Fruit fly (Drosophila melanogaster) Kc167 (cell line): Measurements from ENCODE around the gene CG1896.

Experiments
- Myc ChIP-seq: fragments of >200 bp; optimal IDR thresholded peaks from 2 replicates; lab custom pipeline; 2017; ENCODE audit warnings: missing external identifiers
- Sin3A ChIP-seq: fragments of >200 bp; optimal IDR thresholded peaks from 2 replicates; lab custom pipeline; 2018; ENCODE audit warnings: missing external identifiers
- h ChIP-seq: fragments of >200 bp; optimal IDR thresholded peaks from 3 replicates; lab custom pipeline; 2018; ENCODE audit warnings: missing external identifiers
- insv ChIP-seq: fragments of >200 bp; optimal IDR thresholded peaks from 3 replicates; lab custom pipeline; 2018; ENCODE audit warnings: missing external identifiers
- psq ChIP-seq: fragments of >200 bp; optimal IDR thresholded peaks from 2 replicates; lab custom pipeline; 2017; ENCODE audit warnings: missing external identifiers
- ttk ChIP-seq: sonication (Bioruptor generic); optimal IDR thresholded peaks from 2 replicates; lab custom pipeline; 2017; ENCODE audit warnings: missing external identifiers

Gene CG1896

dm6 chr3R:31762672-31763071 is 18.6 kb downstream of the CG1896 start:
- TF ChIP-seq psq (lab: Kevin White, UChicago) (no peak), insv (lab: Kevin White, UChicago) (no peak), h (lab: Kevin White, UChicago) (no peak), ttk (lab: Kevin White, UChicago) (no peak), Sin3A (lab: Kevin White, UChicago) (no peak)

dm6 chr3R:31764672-31765071 is 20.6 kb downstream of the CG1896 start, which contains the start of gene CG2150:
Gene CG2150 (minus strand): TSS chr3R:31764772.
- TF ChIP-seq h (lab: Kevin White, UChicago) (no peak), ttk (lab: Kevin White, UChicago) (no peak)

- no peak for TF ChIP-seq psq (lab: Kevin White, UChicago)
- no peak for TF ChIP-seq ttk (lab: Kevin White, UChicago)
- TF ChIP-seq Sin3A (lab: Kevin White, UChicago), result no peak
- TF ChIP-seq insv (lab: Kevin White, UChicago), result no peak
- TF ChIP-seq Myc, result no peak
- no peak for TF ChIP-seq h (lab: Kevin White, UChicago)
These were observed 21.1 kb downstream of the CG1896 start for dm6 chr3R:31765145-31765544.

dm6 chr3R:31767528-31767927 is 23.4 kb downstream of the CG1896 start:
- TF ChIP-seq Sin3A (lab: Kevin White, UChicago), result no peak
- no peak for TF ChIP-seq Myc
- no peak for TF ChIP-seq insv (lab: Kevin White, UChicago)
- TF ChIP-seq h (lab: Kevin White, UChicago), result no peak
- no peak for TF ChIP-seq ttk (lab: Kevin White, UChicago)
- no peak for TF ChIP-seq psq (lab: Kevin White, UChicago)

- TF ChIP-seq Sin3A (lab: Kevin White, UChicago) (no peak), psq (lab: Kevin White, UChicago) (no peak), ttk (lab: Kevin White, UChicago) (no peak)
These were observed 24.1 kb downstream of the CG1896 start for dm6 chr3R:31768198-31768597.

dm6 chr3R:31771790-31772576 is 27.9 kb downstream of the CG1896 start, which contains the start of the genes betaGlu and sip3:
Gene betaGlu (minus strand): TSS chr3R:31771848.
Gene sip3 (plus strand): TSS chr3R:31772219.
- TF ChIP-seq psq (lab: Kevin White, UChicago) (no peak), h (lab: Kevin White, UChicago) (no peak), insv (lab: Kevin White, UChicago) (no peak), Sin3A (lab: Kevin White, UChicago) (no peak), ttk (lab: Kevin White, UChicago) (no peak), Myc (no peak)

dm6 chr3R:31776583-31777362 is 32.7 kb downstream of the CG1896 start, which contains the start of the genes CG2126 and faf:
Gene CG2126 (minus strand): TSS chr3R:31776652.
Gene faf (plus strand): TSS chr3R:31777020.
- no peak for TF ChIP-seq insv (lab: Kevin White, UChicago)
- no peak for TF ChIP-seq psq (lab: Kevin White, UChicago)
- TF ChIP-seq ttk (lab: Kevin White, UChicago), result no peak
- no peak for TF ChIP-seq Sin3A (lab: Kevin White, UChicago)
- no peak for TF ChIP-seq Myc
- no peak for TF ChIP-seq h (lab: Kevin White, UChicago)

- TF ChIP-seq psq (lab: Kevin White, UChicago) (no peak), ttk (lab: Kevin White, UChicago) (no peak), h (lab: Kevin White, UChicago) (no peak), Myc (no peak), insv (lab: Kevin White, UChicago) (no peak), Sin3A (lab: Kevin White, UChicago) (no peak)
These were observed 33.5 kb downstream of the CG1896 start for dm6 chr3R:31777482-31778165.

- TF ChIP-seq insv (lab: Kevin White, UChicago), result no peak
- TF ChIP-seq psq (lab: Kevin White, UChicago), result no peak
- no peak for TF ChIP-seq ttk (lab: Kevin White, UChicago)
- TF ChIP-seq Myc, result no peak
These were observed 49.8 kb downstream of the CG1896 start, which contains the start of the genes Mccc1 and Acf for dm6 chr3R:31793664-31794417. Gene Mccc1 (minus strand): TSS chr3R:31793907. Gene Acf (plus strand): TSS chr3R:31793981.

dm6 chr3R:31794457-31794856 is 50.4 kb downstream of the CG1896 start:
- TF ChIP-seq ttk (lab: Kevin White, UChicago), result no peak
- no peak for TF ChIP-seq Sin3A (lab: Kevin White, UChicago)
- TF ChIP-seq h (lab: Kevin White, UChicago), result no peak
- no peak for TF ChIP-seq psq (lab: Kevin White, UChicago)
- no peak for TF ChIP-seq Myc
- no peak for TF ChIP-seq insv (lab: Kevin White, UChicago)
